Worm (Caenorhabditis elegans) whole organism, young adult: Measurements from ENCODE around the gene R13A1.3.

Experiments used
- Y79H2A.3 ChIP-seq: fragments of 200-800 bp; sonication (Bioruptor generic); conservative IDR thresholded peaks from 2 replicates; pipeline ENCODE4 v1.3.6; 2022; ENCODE audit warnings: missing genetic modification reagents, missing genetic modification characterization, missing compliant biosample characterization
- aptf-2 ChIP-seq: fragments of 200-800 bp; sonication (Bioruptor generic); conservative IDR thresholded peaks from 2 replicates; pipeline ENCODE4 v1.3.6; 2022; ENCODE audit warnings: missing genetic modification reagents, missing genetic modification characterization, missing compliant biosample characterization
- attf-6 ChIP-seq: fragments of 200-800 bp; sonication (Bioruptor generic); IDR thresholded peaks from 2 replicates; pipeline ENCODE4 v1.3.6; 2022; ENCODE audit warnings: missing genetic modification reagents, missing genetic modification characterization, missing compliant biosample characterization
- lin-40 ChIP-seq: sonication (generic microtip); optimal IDR thresholded peaks from 2 replicates; lab custom pipeline; 2016; ENCODE audit warnings: missing genetic modification characterization, mild to moderate bottlenecking, missing compliant biosample characterization, missing genotype, missing genetic modification reagents
- repo-1 ChIP-seq: sonication (generic microtip); optimal IDR thresholded peaks from 2 replicates; lab custom pipeline; 2017; ENCODE audit warnings: mild to moderate bottlenecking, missing genetic modification characterization, missing compliant biosample characterization
- unc-62 ChIP-seq: fragments of 150-350 bp; optimal IDR thresholded peaks from 2 replicates; lab custom pipeline; 2014; ENCODE audit warnings: missing biosample characterization, missing genetic modification reagents, missing genetic modification characterization
- ztf-28 ChIP-seq: fragments of 200-800 bp; sonication (Bioruptor generic); IDR thresholded peaks from 2 replicates; pipeline ENCODE4 v1.3.6; 2022; ENCODE audit warnings: missing genetic modification reagents, missing genetic modification characterization, missing compliant biosample characterization

DNA sequence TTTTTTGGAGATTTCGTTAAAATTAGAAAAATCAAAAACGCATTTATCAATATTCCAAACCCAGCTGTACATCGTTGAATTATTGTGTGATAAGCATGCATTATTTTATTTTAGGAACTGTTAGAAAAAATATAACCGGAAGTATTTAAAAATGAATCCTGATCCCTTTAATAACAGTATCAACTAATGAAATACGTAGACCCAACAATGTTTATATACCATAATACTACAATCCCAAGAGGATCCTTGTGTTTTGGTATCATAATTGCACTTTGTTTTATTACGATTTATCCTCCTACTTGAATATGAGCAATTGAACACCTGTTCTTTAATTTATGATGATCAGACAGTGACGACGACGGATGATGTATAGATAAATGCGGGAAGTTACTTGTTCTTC is 17.0 kb upstream of the R13A1.3 start, which contains the start of gene str-249:
- TF ChIP-seq Y79H2A.3 (GFP tag; lab: Robert Waterston, UW) (no peak), ztf-28 (GFP tag; lab: Robert Waterston, UW) (no peak), lin-40 (no peak), aptf-2 (GFP tag; lab: Robert Waterston, UW) (no peak), repo-1 (tag; lab: Kevin White, UChicago) (no peak), unc-62 (GFP tag; lab: Kevin White, UChicago) (no peak), attf-6 (GFP tag; lab: Robert Waterston, UW) (no peak)
